Fruit fly (Drosophila melanogaster): ENCODE measurements around the gene CG17159.

DNA sequence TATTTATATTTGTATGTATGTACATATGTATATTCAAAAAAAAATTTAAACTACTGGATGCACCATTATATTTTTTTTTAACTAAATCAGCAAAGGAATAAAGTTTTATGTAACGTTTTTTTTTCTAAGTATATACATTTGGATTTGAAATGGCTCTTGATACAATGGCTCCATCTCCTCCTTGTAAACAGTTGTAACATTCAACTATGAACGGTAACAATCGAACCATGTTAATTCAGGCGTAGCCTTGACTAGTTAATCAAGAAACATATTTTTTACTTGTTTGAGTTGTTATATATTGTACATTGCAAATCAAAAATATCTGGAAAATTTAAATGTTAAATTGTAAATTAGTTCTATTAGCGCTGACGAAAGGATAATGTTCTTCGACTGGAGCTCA is 56.7 kb downstream of the CG17159 start, which contains the start of gene CG12061:
- TF ChIP-seq CG8478 (optimal IDR thresholded peaks at IDR 0.05), result no peak
- TF ChIP-seq CTCF (optimal IDR thresholded peaks at IDR 0.05), result no peak

All from S2 (cell line).